Worm (Caenorhabditis elegans) whole organism, young adult: ENCODE measurements around the gene nhr-257.

Source experiments
- F22D6.2 ChIP-seq: sonication (generic microtip); optimal IDR thresholded peaks from 2 replicates; lab custom pipeline; 2016; ENCODE audit warnings: mild to moderate bottlenecking, missing genetic modification characterization, missing compliant biosample characterization
- F52B5.7 ChIP-seq: sonication (generic microtip); optimal IDR thresholded peaks from 2 replicates; lab custom pipeline; 2016; ENCODE audit warnings: mild to moderate bottlenecking, missing genetic modification characterization, missing compliant biosample characterization
- ama-1 ChIP-seq, 3 experiments: fragments of 150-350 bp in 1 of 3; sonication (generic microtip) in 2 of 3; optimal IDR thresholded peaks; 2 replicates each; lab custom pipeline; 2014 to 2018; ENCODE audit warnings: missing biosample characterization in 2 of 3, missing genetic modification characterization in 2 of 3, missing genetic modification reagents in 2 of 3
- attf-3 ChIP-seq: fragments of 200-800 bp; sonication (Bioruptor generic); conservative IDR thresholded peaks from 2 replicates; pipeline ENCODE4 v1.3.6; 2022; ENCODE audit warnings: missing genetic modification reagents, missing genetic modification characterization, missing compliant biosample characterization
- egl-44 ChIP-seq: fragments of 200-800 bp; sonication (Bioruptor generic); IDR thresholded peaks from 2 replicates; pipeline ENCODE4 v1.3.6; 2022; ENCODE audit warnings: missing genetic modification reagents, missing genetic modification characterization, missing compliant biosample characterization
- hsf-1 ChIP-seq: fragments of 200-800 bp; sonication (Bioruptor generic); IDR thresholded peaks from 2 replicates; pipeline ENCODE4 v1.3.6; 2022; ENCODE audit warnings: missing genetic modification reagents, missing genetic modification characterization, missing compliant biosample characterization
- mes-4 ChIP-seq: sonication (generic microtip); optimal IDR thresholded peaks from 2 replicates; lab custom pipeline; 2016; ENCODE audit warnings: missing genotype, missing genetic modification characterization, missing compliant biosample characterization
- nhr-120 ChIP-seq: fragments of 200-800 bp; sonication (Bioruptor generic); IDR thresholded peaks from 2 replicates; pipeline ENCODE4 v1.3.6; 2022; ENCODE audit warnings: missing genetic modification characterization, missing compliant biosample characterization
- nhr-179 ChIP-seq: sonication (generic microtip); optimal IDR thresholded peaks from 2 replicates; lab custom pipeline; 2016; ENCODE audit warnings: mild to moderate bottlenecking, missing genetic modification characterization, missing compliant biosample characterization

ce11 chrII:3877127-3877526 lies 24.4 kb downstream of the nhr-257 start, which contains the start of gene nep-3:
- TF ChIP-seq F22D6.2 (tag; lab: Kevin White, UChicago), result no peak
- TF ChIP-seq nhr-179 (tag; lab: Kevin White, UChicago), result no peak
- TF ChIP-seq ama-1 (optimal IDR thresholded peaks at IDR 0.05; lab: Kevin White, UChicago), result no peak
- TF ChIP-seq ama-1 (GFP tag; optimal IDR thresholded peaks at IDR 0.05; lab: Kevin White, UChicago), result no peak
- TF ChIP-seq mes-4, result no peak
- no peak for TF ChIP-seq nhr-120 (GFP tag; lab: Robert Waterston, UW)
- TF ChIP-seq attf-3 (GFP tag; lab: Robert Waterston, UW), result no peak
- TF ChIP-seq hsf-1 (GFP tag; lab: Robert Waterston, UW), result no peak
- no peak for TF ChIP-seq F52B5.7 (tag; lab: Kevin White, UChicago)
- no peak for TF ChIP-seq egl-44 (GFP tag; lab: Robert Waterston, UW)
